Fruit fly (Drosophila melanogaster) whole organism, embryonic: Measurements from ENCODE around the gene CG17754.
A peak's percentile ranks its signal among the peaks of the same experiment; 100 is the strongest.

Experiments used
- BtbVII ChIP-seq: fragments of 200-800 bp; sonication (Bioruptor generic); optimal IDR thresholded peaks from 3 replicates; lab custom pipeline; 2017; ENCODE audit warnings: missing biosample characterization, mild to moderate bottlenecking, missing genetic modification characterization
- Bteb2 ChIP-seq: fragments of 200-800 bp; sonication (Bioruptor generic); optimal IDR thresholded peaks from 2 replicates; lab custom pipeline; 2016; ENCODE audit warnings: missing biosample characterization, missing genetic modification characterization
- CG10209 ChIP-seq: fragments of 200-800 bp; sonication (Bioruptor generic); optimal IDR thresholded peaks from 3 replicates; lab custom pipeline; 2017; ENCODE audit warnings: missing biosample characterization, mild to moderate bottlenecking, missing genetic modification characterization, missing genetic modification reagents
- CG10462 ChIP-seq: fragments of 200-800 bp; sonication (Bioruptor generic); optimal IDR thresholded peaks from 2 replicates; lab custom pipeline; 2016; ENCODE audit warnings: missing biosample characterization, missing genetic modification characterization
- CG11504 ChIP-seq: fragments of 200-800 bp; sonication (Bioruptor generic); optimal IDR thresholded peaks from 3 replicates; lab custom pipeline; 2019; ENCODE audit warnings: missing biosample characterization, mild to moderate bottlenecking, missing genetic modification characterization, moderate library complexity
- CG12744 ChIP-seq: fragments of 200-800 bp; sonication (Bioruptor generic); optimal IDR thresholded peaks from 2 replicates; lab custom pipeline; 2016; ENCODE audit warnings: missing biosample characterization, missing genetic modification characterization
- CG15479 ChIP-seq: fragments of 200-800 bp; sonication (Bioruptor generic); optimal IDR thresholded peaks from 3 replicates; lab custom pipeline; 2019; ENCODE audit warnings: missing biosample characterization, mild to moderate bottlenecking, missing genetic modification characterization, moderate library complexity
- CG1602 ChIP-seq: fragments of 200-800 bp; sonication (Bioruptor generic); optimal IDR thresholded peaks from 3 replicates; lab custom pipeline; 2016; ENCODE audit warnings: missing biosample characterization, missing genetic modification characterization
- CG16813 ChIP-seq: fragments of 200-800 bp; sonication (Bioruptor generic); IDR thresholded peaks from 3 replicates; pipeline ENCODE4 v1.3.6; 2022; ENCODE audit warnings: missing biosample characterization, missing genetic modification characterization; ENCODE audit not compliant: partially characterized antibody
- CG17359 ChIP-seq: fragments of 200-800 bp; sonication (Bioruptor generic); optimal IDR thresholded peaks from 3 replicates; lab custom pipeline; 2018; ENCODE audit warnings: missing biosample characterization, mild to moderate bottlenecking, missing genetic modification characterization, moderate library complexity
- CG17612 ChIP-seq: fragments of 200-800 bp; sonication (Bioruptor generic); IDR thresholded peaks from 2 replicates; pipeline ENCODE4 v1.3.6; 2022; ENCODE audit warnings: missing biosample characterization, missing genetic modification characterization
- CG2712 ChIP-seq: fragments of 200-800 bp; optimal IDR thresholded peaks from 3 replicates; lab custom pipeline; 2019; ENCODE audit warnings: missing biosample characterization, mild to moderate bottlenecking, missing genetic modification characterization, moderate library complexity
- CG3847 ChIP-seq: fragments of 200-800 bp; sonication (Bioruptor generic); IDR thresholded peaks from 2 replicates; pipeline ENCODE4 v1.3.6; 2022; ENCODE audit warnings: missing biosample characterization, missing genetic modification characterization
- CG7987 ChIP-seq: fragments of 200-800 bp; sonication (Bioruptor generic); optimal IDR thresholded peaks from 2 replicates; lab custom pipeline; 2018; ENCODE audit warnings: missing biosample characterization, mild to moderate bottlenecking, missing genetic modification characterization, moderate library complexity
- CG8290 ChIP-seq, 3 experiments: fragments of 200-800 bp; sonication (Bioruptor generic); optimal IDR thresholded peaks; 2 replicates each; lab custom pipeline; 2016 to 2019; ENCODE audit warnings: missing biosample characterization in 3 of 3, missing genetic modification characterization in 3 of 3, mild to moderate bottlenecking in 2 of 3, moderate library complexity in 1 of 3
- CG8765 ChIP-seq: fragments of 200-800 bp; sonication (Bioruptor generic); IDR thresholded peaks from 2 replicates; pipeline ENCODE4 v1.3.6; 2022; ENCODE audit warnings: missing biosample characterization, missing genetic modification characterization
- CG9437 ChIP-seq: fragments of 200-800 bp; sonication (Bioruptor generic); optimal IDR thresholded peaks from 2 replicates; lab custom pipeline; 2018; ENCODE audit warnings: missing biosample characterization, mild to moderate bottlenecking, missing genetic modification characterization
- Camta ChIP-seq: fragments of 200-800 bp; sonication (Bioruptor generic); optimal IDR thresholded peaks from 2 replicates; lab custom pipeline; 2016; ENCODE audit warnings: missing biosample characterization, missing genetic modification characterization
- Eip74EF ChIP-seq, 2 experiments: fragments of 200-800 bp in 1 of 2; fragments of >200 bp in 1 of 2; sonication (Bioruptor generic) in 1 of 2; optimal IDR thresholded peaks; 2 replicates each; lab custom pipeline; 2017 to 2019; ENCODE audit warnings: missing biosample characterization in 2 of 2, missing genetic modification characterization in 2 of 2, mild to moderate bottlenecking in 1 of 2, moderate library complexity in 1 of 2
- Hr3 ChIP-seq: fragments of 200-800 bp; sonication (Bioruptor generic); optimal IDR thresholded peaks from 3 replicates; lab custom pipeline; 2016; ENCODE audit warnings: missing biosample characterization, missing genetic modification characterization
- Med ChIP-seq: fragments of 200-800 bp; sonication (Bioruptor generic); peaks from one replicate; lab custom pipeline; 2016; ENCODE audit warnings: missing biosample characterization, missing genetic modification characterization, mild to moderate bottlenecking, inconsistent platforms, moderate library complexity
- Mrtf ChIP-seq: fragments of 200-800 bp; sonication (Bioruptor generic); IDR thresholded peaks from 3 replicates; pipeline ENCODE4 v1.3.6; 2022; ENCODE audit warnings: missing biosample characterization, missing genetic modification characterization
- Oli ChIP-seq: fragments of 200-800 bp; sonication (Bioruptor generic); optimal IDR thresholded peaks from 2 replicates; lab custom pipeline; 2018; ENCODE audit warnings: missing biosample characterization, mild to moderate bottlenecking, missing genetic modification characterization, moderate library complexity
- Optix ChIP-seq: fragments of 200-800 bp; sonication (Bioruptor generic); IDR thresholded peaks from 3 replicates; pipeline ENCODE4 v1.3.6; 2022; ENCODE audit warnings: missing biosample characterization, missing genetic modification characterization
- Sox102F ChIP-seq: fragments of 200-800 bp; sonication (Bioruptor generic); optimal IDR thresholded peaks from 2 replicates; lab custom pipeline; 2018; ENCODE audit warnings: missing biosample characterization, mild to moderate bottlenecking, missing genetic modification characterization, moderate library complexity
- Tbp ChIP-seq: fragments of >200 bp; optimal IDR thresholded peaks from 2 replicates; lab custom pipeline; 2018; ENCODE audit warnings: missing biosample characterization, missing genetic modification characterization
- ara ChIP-seq: fragments of 200-800 bp; sonication (Bioruptor generic); IDR thresholded peaks from 2 replicates; pipeline ENCODE4 v1.3.6; 2022; ENCODE audit warnings: missing biosample characterization, missing genetic modification characterization
- bcd ChIP-seq: fragments of 200-800 bp; sonication (Bioruptor generic); optimal IDR thresholded peaks from 2 replicates; lab custom pipeline; 2017; ENCODE audit warnings: missing biosample characterization, mild to moderate bottlenecking, missing genetic modification characterization
- croc ChIP-seq: fragments of 200-800 bp; sonication (Bioruptor generic); conservative IDR thresholded peaks from 3 replicates; pipeline ENCODE4 v1.3.6; 2022; ENCODE audit warnings: missing biosample characterization, missing genetic modification characterization
- en ChIP-seq: fragments of 200-800 bp; sonication (Bioruptor generic); optimal IDR thresholded peaks from 2 replicates; lab custom pipeline; 2016; ENCODE audit warnings: missing biosample characterization, missing genetic modification characterization
- fru ChIP-seq: fragments of >200 bp; optimal IDR thresholded peaks from 2 replicates; lab custom pipeline; 2017
- gsb-n ChIP-seq: fragments of 200-800 bp; sonication (Bioruptor generic); optimal IDR thresholded peaks from 3 replicates; lab custom pipeline; 2018; ENCODE audit warnings: missing biosample characterization, mild to moderate bottlenecking, missing genetic modification characterization
- hkb ChIP-seq, 2 experiments: fragments of 200-800 bp in 1 of 2; fragments of >200 bp in 1 of 2; sonication (Bioruptor generic) in 1 of 2; IDR thresholded peaks in 1 of 2; optimal IDR thresholded peaks in 1 of 2; 2 replicates each; pipeline versions ENCODE4 v1.3.6 to Lab custom; 2017 to 2022; ENCODE audit warnings: missing biosample characterization in 1 of 2, missing genetic modification characterization in 1 of 2
- ind ChIP-seq: fragments of 200-800 bp; sonication (Bioruptor generic); optimal IDR thresholded peaks from 3 replicates; lab custom pipeline; 2016; ENCODE audit warnings: missing biosample characterization, missing genetic modification characterization
- insv ChIP-seq, 2 experiments: fragments of 200-800 bp; sonication (Bioruptor generic); optimal IDR thresholded peaks; 3 replicates each; lab custom pipeline; 2016 to 2018; ENCODE audit warnings: missing biosample characterization in 2 of 2, missing genetic modification characterization in 2 of 2
- lmd ChIP-seq: fragments of 200-800 bp; sonication (Bioruptor generic); IDR thresholded peaks from 2 replicates; pipeline ENCODE4 v1.3.6; 2022; ENCODE audit warnings: missing biosample characterization, missing genetic modification characterization
- nmo ChIP-seq: fragments of 200-800 bp; sonication (Bioruptor generic); optimal IDR thresholded peaks from 2 replicates; lab custom pipeline; 2018; ENCODE audit warnings: missing biosample characterization, mild to moderate bottlenecking, missing genetic modification characterization, moderate library complexity
- nom ChIP-seq: fragments of 200-800 bp; sonication (Bioruptor generic); optimal IDR thresholded peaks from 2 replicates; lab custom pipeline; 2017; ENCODE audit warnings: missing biosample characterization, missing genetic modification characterization, mild to moderate bottlenecking, moderate library complexity, missing genetic modification reagents
- prd ChIP-seq, 3 experiments: fragments of >200 bp in 2 of 3; fragments of 200-800 bp in 1 of 3; sonication (Bioruptor generic) in 1 of 3; optimal IDR thresholded peaks in 2 of 3; IDR thresholded peaks in 1 of 3; 2 replicates in 2 of 3; 3 replicates in 1 of 3; pipeline versions ENCODE4 v1.3.6 to Lab custom; 2017 to 2022; ENCODE audit warnings: missing biosample characterization in 1 of 3, missing genetic modification characterization in 1 of 3
- pum ChIP-seq: fragments of 200-800 bp; sonication (Bioruptor generic); optimal IDR thresholded peaks from 2 replicates; lab custom pipeline; 2016; ENCODE audit warnings: missing biosample characterization, missing genetic modification characterization
- sisA ChIP-seq: fragments of 200-800 bp; sonication (Bioruptor generic); IDR thresholded peaks from 2 replicates; pipeline ENCODE4 v1.3.6; 2022; ENCODE audit warnings: missing biosample characterization, missing genetic modification characterization
- slbo ChIP-seq: fragments of 200-800 bp; sonication (Bioruptor generic); IDR thresholded peaks from 2 replicates; pipeline ENCODE4 v1.3.6; 2022; ENCODE audit warnings: missing biosample characterization, missing genetic modification characterization
- sna ChIP-seq: fragments of 200-800 bp; sonication (Bioruptor generic); IDR thresholded peaks from 2 replicates; pipeline ENCODE4 v1.3.6; 2022; ENCODE audit warnings: missing biosample characterization, missing genetic modification characterization; ENCODE audit not compliant: partially characterized antibody
- stc ChIP-seq: fragments of 200-800 bp; sonication (Bioruptor generic); IDR thresholded peaks from 2 replicates; pipeline ENCODE4 v1.3.6; 2022; ENCODE audit warnings: missing biosample characterization, missing genetic modification characterization
- tgo ChIP-seq: fragments of 200-800 bp; sonication (Bioruptor generic); IDR thresholded peaks from 3 replicates; pipeline ENCODE4 v1.3.6; 2022; ENCODE audit warnings: missing biosample characterization, missing genetic modification characterization
- tio ChIP-seq: fragments of 200-800 bp; sonication (Bioruptor generic); optimal IDR thresholded peaks from 2 replicates; lab custom pipeline; 2017; ENCODE audit warnings: missing biosample characterization, missing genetic modification characterization, inconsistent platforms
- toy ChIP-seq: fragments of 200-800 bp; sonication (Bioruptor generic); IDR thresholded peaks from 2 replicates; pipeline ENCODE4 v1.3.6; 2022; ENCODE audit warnings: missing biosample characterization, missing genetic modification characterization
- wek ChIP-seq: fragments of 200-800 bp; sonication (Bioruptor generic); optimal IDR thresholded peaks from 3 replicates; lab custom pipeline; 2018; ENCODE audit warnings: missing biosample characterization, mild to moderate bottlenecking, missing genetic modification characterization, moderate library complexity
- yki ChIP-seq: fragments of >200 bp; optimal IDR thresholded peaks from 3 replicates; lab custom pipeline; 2018

CG17754 gene

dm6 chrX:9251212-9251877, 1.1 kb downstream of the CG17754 start (continued):
- no peak for TF ChIP-seq CG1602
- no peak for TF ChIP-seq CG3847 (GFP tag; lab: Robert Waterston, UW)
- TF ChIP-seq croc (GFP tag; lab: Robert Waterston, UW) = no peak; the same call in 2 of the 3 replicates
- 0 out of 2 replicates have a peak, but pooled peaks have one; percentile 26 for TF ChIP-seq sisA (GFP tag; lab: Robert Waterston, UW)
- no peak for TF ChIP-seq prd (optimal IDR thresholded peaks at IDR 0.05; lab: Kevin White, UChicago)
- TF ChIP-seq prd (GFP tag; IDR thresholded peaks at IDR 0.05; lab: Robert Waterston, UW) = peak; percentile 44; the same call in 2 of the 3 replicates
- peak; percentile 7 for TF ChIP-seq Camta (GFP tag; lab: Kevin White, UChicago)
- TF ChIP-seq Tbp (GFP tag; lab: Kevin White, UChicago) = no peak
- TF ChIP-seq toy (GFP tag; lab: Robert Waterston, UW) = no peak
- TF ChIP-seq slbo (GFP tag; lab: Robert Waterston, UW) = peak; percentile 51
- peak; percentile 7 for TF ChIP-seq CG9437
- no peak for TF ChIP-seq insv (GFP tag; optimal IDR thresholded peaks at IDR 0.05; lab: Kevin White, UChicago)
- peak; percentile 56 for TF ChIP-seq tgo (GFP tag; lab: Robert Waterston, UW)
- peak; percentile 43; the same call in 1 of the 2 replicates for TF ChIP-seq stc (GFP tag; lab: Robert Waterston, UW)
- peak; percentile 43 for TF ChIP-seq Sox102F
- no peak for TF ChIP-seq tio
- no peak for TF ChIP-seq CG17612
- no peak for TF ChIP-seq CG8765 (GFP tag; lab: Robert Waterston, UW)
- peak; percentile 30 for TF ChIP-seq CG17359 (tag; lab: Kevin White, UChicago)
- no peak for TF ChIP-seq CG10462 (GFP tag; lab: Kevin White, UChicago)
- TF ChIP-seq Mrtf (GFP tag; lab: Robert Waterston, UW) = no peak
- peak; percentile 27 for TF ChIP-seq ind
- TF ChIP-seq CG2712 = peak; percentile 21
- no peak for TF ChIP-seq Bteb2 (GFP tag; lab: Kevin White, UChicago)
- peak; percentile 44 for TF ChIP-seq nom
- TF ChIP-seq pum = peak; percentile 12
- no peak for TF ChIP-seq CG7987 (GFP tag; lab: Kevin White, UChicago)
- TF ChIP-seq Optix = peak; percentile 37; the same call in 1 of the 3 replicates
- TF ChIP-seq hkb (optimal IDR thresholded peaks at IDR 0.05; lab: Kevin White, UChicago) = no peak
- TF ChIP-seq hkb (GFP tag; IDR thresholded peaks at IDR 0.05; lab: Robert Waterston, UW) = 0 out of 2 replicates have a peak, but pooled peaks have one; percentile 36
- peak; percentile 29; the same call in 1 of the 2 replicates for TF ChIP-seq lmd (GFP tag; lab: Robert Waterston, UW)
- TF ChIP-seq Med = peak; percentile 85
- no peak for TF ChIP-seq sna (GFP tag; lab: Robert Waterston, UW)
- TF ChIP-seq ara (GFP tag; lab: Robert Waterston, UW) = no peak
- TF ChIP-seq Hr3 (GFP tag; lab: Kevin White, UChicago) = no peak
- TF ChIP-seq nmo (GFP tag; lab: Kevin White, UChicago) = peak; percentile 27
- peak; percentile 31 for TF ChIP-seq Oli (tag; lab: Kevin White, UChicago)
- no peak for TF ChIP-seq gsb-n (tag; lab: Kevin White, UChicago)
- no peak for TF ChIP-seq BtbVII
- TF ChIP-seq wek (GFP tag; lab: Kevin White, UChicago) = no peak
- TF ChIP-seq CG15479 (GFP tag; lab: Kevin White, UChicago) = no peak
- no peak for TF ChIP-seq yki (lab: Kevin White, UChicago)
- TF ChIP-seq fru (lab: Kevin White, UChicago) = no peak
- peak in 1 of 2 experiments; percentile 93 for TF ChIP-seq Eip74EF (GFP tag; optimal IDR thresholded peaks at IDR 0.05; lab: Kevin White, UChicago)
- TF ChIP-seq CG16813 = no peak
- no peak for TF ChIP-seq CG12744
- TF ChIP-seq CG10209 = no peak
- TF ChIP-seq CG8290 (GFP tag; optimal IDR thresholded peaks at IDR 0.05; lab: Kevin White, UChicago) = no peak
- TF ChIP-seq CG8290 (tag; optimal IDR thresholded peaks at IDR 0.05; lab: Kevin White, UChicago) = peak in 1 of 2 experiments; percentile 45
- TF ChIP-seq bcd = peak; percentile 24
- peak; percentile 36 for TF ChIP-seq CG11504 (tag; lab: Kevin White, UChicago)
- TF ChIP-seq en (GFP tag; lab: Kevin White, UChicago) = no peak
